Worm (Caenorhabditis elegans): Measurements from ENCODE around the gene K07E3.9.
A peak's percentile ranks its signal among the peaks of the same experiment; 100 is the strongest.

Gene K07E3.9

ce11 chrX:8155969-8156368, 47.9 kb downstream of the K07E3.9 start (continued):
- TF ChIP-seq nfya-1 (tag; optimal IDR thresholded peaks at IDR 0.05) (peak; percentile 7), sox-4 (tag; optimal IDR thresholded peaks at IDR 0.05) (peak; percentile 80), fax-1 (tag; optimal IDR thresholded peaks at IDR 0.05) (peak; percentile 67), ets-4 (tag; optimal IDR thresholded peaks at IDR 0.05) (peak; percentile 21), unc-55 (GFP tag; optimal IDR thresholded peaks at IDR 0.05) (no peak), ceh-2 (tag; optimal IDR thresholded peaks at IDR 0.05) (peak; percentile 80), hlh-6 (tag; optimal IDR thresholded peaks at IDR 0.05) (peak; percentile 81), pqm-1 (tag; optimal IDR thresholded peaks at IDR 0.05) (no peak), unc-86 (tag; optimal IDR thresholded peaks at IDR 0.05) (peak; percentile 15), zip-5 (tag; optimal IDR thresholded peaks at IDR 0.05) (no peak), fkh-10 (GFP tag; optimal IDR thresholded peaks at IDR 0.05) (no peak), ceh-9 (tag; optimal IDR thresholded peaks at IDR 0.05) (peak; percentile 76), lin-11 (tag; optimal IDR thresholded peaks at IDR 0.05) (peak; percentile 84), ztf-16 (tag; optimal IDR thresholded peaks at IDR 0.05) (peak; percentile 12), pat-9 (tag; optimal IDR thresholded peaks at IDR 0.05) (peak; percentile 71), ceh-6 (GFP tag; optimal IDR thresholded peaks at IDR 0.05) (peak; percentile 70), ceh-14 (tag; optimal IDR thresholded peaks at IDR 0.05) (peak; percentile 70), nhr-232 (tag; optimal IDR thresholded peaks at IDR 0.05) (peak; percentile 69), dve-1 (tag; optimal IDR thresholded peaks at IDR 0.05) (no peak), ceh-45 (GFP tag; IDR thresholded peaks at IDR 0.05) (peak; percentile 86), hlh-8 (tag; optimal IDR thresholded peaks at IDR 0.05) (peak; percentile 27), lim-6 (tag; optimal IDR thresholded peaks at IDR 0.05) (peak; percentile 30), C08G9.2 (tag; optimal IDR thresholded peaks at IDR 0.05) (peak; percentile 55), elt-2 (tag; optimal IDR thresholded peaks at IDR 0.05) (peak; percentile 92), dmd-4 (tag; optimal IDR thresholded peaks at IDR 0.05; ENCODE audit: borderline replicate concordance) (peak; percentile 80), eyg-1 (tag; optimal IDR thresholded peaks at IDR 0.05) (peak; percentile 69), ceh-34 (tag; optimal IDR thresholded peaks at IDR 0.05) (peak; percentile 74), sdc-2 (tag; optimal IDR thresholded peaks at IDR 0.05) (peak; percentile 71)

- TF ChIP-seq ceh-45 (GFP tag; IDR thresholded peaks at IDR 0.05) (0 out of 2 replicates have a peak, but pooled peaks have one; percentile 17), pqm-1 (tag; optimal IDR thresholded peaks at IDR 0.05) (no peak)
These were observed 48.5 kb downstream of the K07E3.9 start for ce11 chrX:8156502-8156901.

ce11 chrX:8157132-8157531, 49.1 kb downstream of the K07E3.9 start:
- TF ChIP-seq ceh-34 (tag; optimal IDR thresholded peaks at IDR 0.05) (no peak), npax-4 (tag; optimal IDR thresholded peaks at IDR 0.05) (no peak), lim-6 (tag; optimal IDR thresholded peaks at IDR 0.05) (no peak), ceh-24 (tag; optimal IDR thresholded peaks at IDR 0.05) (no peak), sdc-2 (tag; optimal IDR thresholded peaks at IDR 0.05) (peak; percentile 5), hlh-6 (tag; optimal IDR thresholded peaks at IDR 0.05) (no peak), ref-2 (tag; optimal IDR thresholded peaks at IDR 0.05) (no peak), hlh-8 (tag; optimal IDR thresholded peaks at IDR 0.05) (no peak), mec-3 (tag; optimal IDR thresholded peaks at IDR 0.05; ENCODE audit: borderline replicate concordance) (no peak), syd-9 (tag; optimal IDR thresholded peaks at IDR 0.05) (no peak), pat-9 (tag; optimal IDR thresholded peaks at IDR 0.05) (no peak), nfya-1 (tag; optimal IDR thresholded peaks at IDR 0.05) (peak; percentile 47), ceh-31 (tag; optimal IDR thresholded peaks at IDR 0.05) (peak; percentile 56), che-1 (tag; optimal IDR thresholded peaks at IDR 0.05) (no peak), F13H6.1 (tag; optimal IDR thresholded peaks at IDR 0.05) (no peak), pha-4 (tag; optimal IDR thresholded peaks at IDR 0.05) (no peak), lin-11 (tag; optimal IDR thresholded peaks at IDR 0.05) (no peak), ets-4 (tag; optimal IDR thresholded peaks at IDR 0.05) (no peak), unc-42 (tag; optimal IDR thresholded peaks at IDR 0.05) (peak; percentile 23), dve-1 (tag; optimal IDR thresholded peaks at IDR 0.05) (no peak), elt-4 (tag; optimal IDR thresholded peaks at IDR 0.05) (no peak), sox-2 (GFP tag; IDR thresholded peaks at IDR 0.05) (no peak; the same call in 1 of the 2 replicates), nhr-232 (tag; optimal IDR thresholded peaks at IDR 0.05) (no peak), ceh-22 (tag; optimal IDR thresholded peaks at IDR 0.05) (no peak), pha-2 (tag; optimal IDR thresholded peaks at IDR 0.05) (no peak), ztf-16 (tag; optimal IDR thresholded peaks at IDR 0.05) (no peak), pqm-1 (tag; optimal IDR thresholded peaks at IDR 0.05) (no peak), pros-1 (tag; optimal IDR thresholded peaks at IDR 0.05) (no peak), C08G9.2 (tag; optimal IDR thresholded peaks at IDR 0.05) (no peak), rnt-1 (tag; optimal IDR thresholded peaks at IDR 0.05) (no peak), zip-5 (tag; optimal IDR thresholded peaks at IDR 0.05) (no peak), ceh-18 (tag; optimal IDR thresholded peaks at IDR 0.05) (peak; percentile 23), odd-2 (tag; optimal IDR thresholded peaks at IDR 0.05) (no peak), pax-1 (tag; optimal IDR thresholded peaks at IDR 0.05) (no peak), nhr-11 (tag; optimal IDR thresholded peaks at IDR 0.05) (no peak), unc-86 (tag; optimal IDR thresholded peaks at IDR 0.05) (no peak)

Data from whole organism, late embryonic.